Worm (Caenorhabditis elegans): ENCODE measurements around the gene srv-27.
"Not testable (repeated sequence)": the region's sequence is repeated elsewhere in the genome, so short reads cannot be mapped to it uniquely, and the experiment has no call there.

The srv-27 gene

DNA sequence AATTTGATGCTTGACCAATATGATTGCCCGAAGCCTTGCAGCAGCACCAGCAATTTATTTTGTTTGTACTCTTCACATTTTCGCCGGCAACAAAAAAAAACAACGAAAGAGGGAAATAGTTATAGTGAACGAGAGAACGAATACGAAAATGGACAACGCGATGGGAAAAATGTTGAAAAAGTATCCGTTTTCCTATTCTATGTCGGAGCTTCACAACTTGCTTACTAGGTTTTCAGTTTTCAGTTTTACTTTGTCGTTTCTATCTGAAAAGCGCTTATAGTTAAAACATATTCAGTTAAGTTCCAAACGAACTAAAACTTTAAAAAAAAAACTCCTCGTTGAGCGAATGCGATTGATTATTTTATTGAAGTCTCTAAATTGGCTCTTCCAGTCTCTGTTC lies 30.0 kb upstream of the srv-27 start:
- TF ChIP-seq ztf-29 (GFP tag; IDR thresholded peaks at IDR 0.05), result no peak
- TF ChIP-seq T22C8.4 (GFP tag; IDR thresholded peaks at IDR 0.05), result no peak
- no peak for TF ChIP-seq klf-2 (GFP tag; conservative IDR thresholded peaks at IDR 0.05)
- TF ChIP-seq cog-1 (tag; optimal IDR thresholded peaks at IDR 0.05), result no peak
- no peak for TF ChIP-seq tab-1 (GFP tag; IDR thresholded peaks at IDR 0.05)
- TF ChIP-seq ztf-23 (GFP tag; IDR thresholded peaks at IDR 0.05), result no peak
- TF ChIP-seq flt-1 (GFP tag; IDR thresholded peaks at IDR 0.05), result no peak
- TF ChIP-seq ref-1 (GFP tag; conservative IDR thresholded peaks at IDR 0.05), result no peak

DNA sequence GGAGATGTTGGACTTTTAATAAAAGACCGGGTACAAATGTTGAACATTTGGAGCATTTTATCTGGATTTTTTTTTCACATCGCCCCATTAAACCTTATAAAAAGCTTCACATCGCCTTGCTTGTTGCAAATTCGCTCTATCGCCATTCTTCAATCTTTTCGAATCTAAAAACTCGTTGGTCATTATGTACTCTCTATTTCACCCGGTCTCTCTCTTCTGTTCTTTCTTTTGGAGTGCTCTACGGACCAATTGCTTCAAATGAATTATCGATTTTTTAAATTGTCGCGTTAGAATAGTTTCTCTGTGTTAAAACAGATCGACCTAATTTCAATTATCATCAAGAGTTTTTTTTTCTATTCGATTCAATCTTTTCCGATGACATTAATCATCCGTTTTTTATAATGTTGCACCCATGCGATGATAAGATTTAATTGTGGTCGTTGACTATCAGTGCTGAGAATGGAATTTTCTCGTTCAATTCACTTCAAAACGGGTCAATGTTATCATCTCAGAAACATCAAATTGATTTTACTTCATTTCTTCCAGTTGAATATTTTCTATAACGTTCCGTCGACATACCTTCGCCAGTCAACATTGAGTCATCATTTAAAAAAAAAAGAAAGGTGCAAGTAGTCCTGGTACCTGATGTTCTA lies 29.3 kb upstream of the srv-27 start:
- TF ChIP-seq cog-1 (tag; optimal IDR thresholded peaks at IDR 0.05) (no peak), ztf-23 (GFP tag; IDR thresholded peaks at IDR 0.05) (no peak), ref-1 (GFP tag; conservative IDR thresholded peaks at IDR 0.05) (no peak), T22C8.4 (GFP tag; IDR thresholded peaks at IDR 0.05) (no peak), med-1 (GFP tag; optimal IDR thresholded peaks at IDR 0.05; ENCODE audit: insufficient read depth) (no peak), flt-1 (GFP tag; IDR thresholded peaks at IDR 0.05) (no peak), tab-1 (GFP tag; IDR thresholded peaks at IDR 0.05) (no peak), klf-2 (GFP tag; conservative IDR thresholded peaks at IDR 0.05) (no peak), ztf-29 (GFP tag; IDR thresholded peaks at IDR 0.05) (no peak)

DNA sequence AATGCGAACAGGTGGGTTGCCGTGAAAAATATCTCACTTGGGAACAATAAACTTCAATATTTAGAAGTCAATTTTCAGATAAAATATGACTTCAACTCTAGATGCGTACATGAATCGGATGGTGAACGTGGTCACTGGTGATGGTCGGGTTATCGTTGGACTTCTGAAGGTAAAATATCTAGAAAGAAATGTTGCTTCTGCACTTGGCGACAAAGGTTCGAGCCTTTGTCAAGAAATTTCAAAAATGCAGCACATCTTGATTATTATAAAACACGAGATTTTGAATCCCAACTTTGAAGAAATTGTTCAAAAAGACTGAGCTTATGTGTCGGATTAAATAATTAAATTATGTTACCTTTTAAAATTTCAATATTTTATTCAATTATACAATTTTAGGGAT lies 28.3 kb upstream of the srv-27 start, which contains the start of gene lsm-8:
TSS of gene lsm-8 (plus strand) at position 79 of the 400 bp plus-strand sequence.
- no peak for TF ChIP-seq cog-1 (tag; optimal IDR thresholded peaks at IDR 0.05)
- no peak for TF ChIP-seq ztf-23 (GFP tag; IDR thresholded peaks at IDR 0.05)
- no peak for TF ChIP-seq ref-1 (GFP tag; conservative IDR thresholded peaks at IDR 0.05)
- TF ChIP-seq T22C8.4 (GFP tag; IDR thresholded peaks at IDR 0.05), result no peak
- TF ChIP-seq flt-1 (GFP tag; IDR thresholded peaks at IDR 0.05), result no peak
- TF ChIP-seq tab-1 (GFP tag; IDR thresholded peaks at IDR 0.05), result no peak
- TF ChIP-seq klf-2 (GFP tag; conservative IDR thresholded peaks at IDR 0.05), result no peak
- no peak for TF ChIP-seq ztf-29 (GFP tag; IDR thresholded peaks at IDR 0.05)

DNA sequence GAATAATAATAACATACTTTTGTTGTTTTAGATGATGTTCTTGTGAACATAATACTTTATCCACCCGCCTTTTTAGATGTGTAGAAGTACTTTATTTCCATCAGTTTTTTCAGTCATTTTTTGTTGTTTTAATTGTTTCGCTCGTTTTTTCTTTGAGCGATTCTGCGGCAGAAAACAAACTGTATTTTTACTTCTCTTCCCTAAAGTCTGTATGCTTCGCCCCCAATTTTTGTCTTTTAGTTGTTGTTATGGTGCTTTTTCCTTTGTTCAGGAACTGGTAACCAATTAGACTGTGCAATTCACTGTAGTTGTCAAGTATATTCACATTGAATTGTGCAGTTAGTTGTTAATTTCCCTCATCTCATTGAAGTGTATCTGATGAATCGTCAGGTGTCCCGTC lies 27.6 kb upstream of the srv-27 start:
- TF ChIP-seq med-1 (GFP tag; optimal IDR thresholded peaks at IDR 0.05; ENCODE audit: insufficient read depth) (no peak), T22C8.4 (GFP tag; IDR thresholded peaks at IDR 0.05) (no peak), ztf-23 (GFP tag; IDR thresholded peaks at IDR 0.05) (no peak), flt-1 (GFP tag; IDR thresholded peaks at IDR 0.05) (no peak), klf-2 (GFP tag; conservative IDR thresholded peaks at IDR 0.05) (no peak), cog-1 (tag; optimal IDR thresholded peaks at IDR 0.05) (no peak), tab-1 (GFP tag; IDR thresholded peaks at IDR 0.05) (no peak), ztf-29 (GFP tag; IDR thresholded peaks at IDR 0.05) (no peak)

DNA sequence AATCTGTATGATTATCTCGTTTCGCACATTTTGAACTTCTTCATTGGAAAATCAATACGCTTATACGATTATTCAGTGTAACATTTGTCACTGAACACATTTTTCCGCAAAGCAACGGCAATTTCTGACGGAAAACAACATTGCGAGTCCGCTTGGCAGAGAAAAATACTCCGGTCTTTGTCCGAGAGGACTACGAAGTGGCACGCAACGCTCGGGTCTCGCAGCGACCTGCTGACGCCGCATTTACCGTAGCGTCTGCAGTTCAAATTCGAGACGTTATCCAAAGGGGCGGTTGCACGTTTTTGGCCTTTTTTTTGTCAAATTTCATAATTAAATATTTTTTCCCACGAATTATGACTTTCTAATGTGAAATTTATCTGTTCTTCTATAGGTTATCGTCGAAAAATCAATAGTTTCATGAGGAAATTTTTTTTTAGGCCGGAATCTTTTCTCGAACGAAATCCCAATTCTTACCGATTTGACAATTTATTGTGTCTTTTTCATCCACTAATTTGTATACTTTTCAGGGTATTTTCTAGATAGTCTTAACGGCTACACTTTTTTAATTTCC lies 25.6 kb upstream of the srv-27 start, which contains the start of gene sqd-1:
TSS of gene sqd-1 (plus strand) at position 521 of the 571 bp plus-strand sequence.
- TF ChIP-seq T22C8.4 (GFP tag; IDR thresholded peaks at IDR 0.05) (no peak), ztf-23 (GFP tag; IDR thresholded peaks at IDR 0.05) (peak; percentile 85), ztf-29 (GFP tag; IDR thresholded peaks at IDR 0.05) (no peak), med-1 (GFP tag; optimal IDR thresholded peaks at IDR 0.05; ENCODE audit: insufficient read depth) (no peak), tab-1 (GFP tag; IDR thresholded peaks at IDR 0.05) (no peak), klf-2 (GFP tag; conservative IDR thresholded peaks at IDR 0.05) (no peak), flt-1 (GFP tag; IDR thresholded peaks at IDR 0.05) (peak; percentile 78), cog-1 (tag; optimal IDR thresholded peaks at IDR 0.05) (peak; percentile 60)

DNA sequence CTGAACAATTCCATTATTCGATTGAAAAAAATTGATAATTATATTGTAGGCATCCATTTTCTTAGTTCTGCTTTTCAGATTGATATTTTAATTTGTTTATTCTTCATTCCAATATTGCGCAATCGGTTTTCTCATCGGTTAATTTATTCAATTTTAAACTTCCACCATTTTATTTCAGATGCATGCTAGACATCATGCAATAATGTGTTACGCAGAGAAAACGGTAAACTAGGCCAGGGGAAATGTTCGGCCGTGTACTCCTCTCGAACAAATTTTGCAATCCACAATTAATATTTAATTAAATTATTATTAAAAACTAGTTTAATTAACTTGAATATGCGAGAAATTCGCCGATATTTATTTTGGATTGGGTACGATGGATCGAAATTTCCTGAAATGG lies 23.5 kb upstream of the srv-27 start, which contains the start of gene Y73B6BL.29:
TSS of gene Y73B6BL.29 (plus strand) at position 263 of the 400 bp plus-strand sequence.
- TF ChIP-seq klf-2 (GFP tag; conservative IDR thresholded peaks at IDR 0.05) (0 out of 2 replicates have a peak, but pooled peaks have one; percentile 60), ztf-23 (GFP tag; IDR thresholded peaks at IDR 0.05) (peak; percentile 67; the same call in 1 of the 2 replicates), flt-1 (GFP tag; IDR thresholded peaks at IDR 0.05) (peak; percentile 62; the same call in 1 of the 2 replicates), T22C8.4 (GFP tag; IDR thresholded peaks at IDR 0.05) (peak; percentile 38; the same call in 1 of the 2 replicates), cog-1 (tag; optimal IDR thresholded peaks at IDR 0.05) (peak; percentile 76), tab-1 (GFP tag; IDR thresholded peaks at IDR 0.05) (no peak)

DNA sequence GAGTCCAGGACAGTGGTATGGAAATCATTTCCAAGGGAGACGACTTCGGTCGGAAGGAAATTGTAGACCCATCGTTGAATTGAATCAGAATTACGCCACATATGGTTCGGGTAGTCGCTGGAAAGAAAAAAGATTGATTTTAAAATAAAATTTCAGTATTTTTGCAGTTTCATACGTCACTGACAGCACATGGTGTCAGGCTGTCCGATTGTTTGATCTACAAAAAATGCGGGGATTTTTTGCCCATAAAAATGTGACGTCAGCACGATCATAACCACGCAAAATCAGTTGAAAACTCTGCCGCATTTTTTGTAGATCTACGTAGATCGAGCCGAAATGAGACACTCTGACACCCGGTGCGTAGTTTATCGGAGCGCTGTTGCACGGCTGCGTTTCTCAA lies 19.2 kb upstream of the srv-27 start, which contains the start of gene Y73B6BL.12:
TSS of gene Y73B6BL.12 (minus strand) at position 101 of the 400 bp plus-strand sequence.
- TF ChIP-seq ref-1 (GFP tag; conservative IDR thresholded peaks at IDR 0.05); T22C8.4 (GFP tag; IDR thresholded peaks at IDR 0.05); flt-1 (GFP tag; IDR thresholded peaks at IDR 0.05): not testable (repeated sequence)

DNA sequence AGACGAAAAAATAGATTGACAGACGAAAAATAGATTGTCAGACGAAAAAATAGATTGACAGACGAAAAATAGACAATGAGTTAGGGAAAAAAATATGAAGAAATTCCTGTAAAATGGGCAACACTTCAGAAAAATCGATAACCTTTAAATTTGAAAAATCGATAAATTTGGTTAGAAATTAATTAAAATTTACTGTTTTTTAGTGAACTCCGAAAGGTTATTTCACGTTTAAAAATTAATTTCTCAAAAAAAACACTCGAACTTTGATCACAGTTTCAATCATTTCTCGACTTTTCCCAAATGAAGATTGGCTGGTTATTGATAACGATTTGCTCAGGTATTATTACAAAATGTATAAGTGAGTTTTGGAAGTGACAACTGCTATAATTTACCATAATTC lies 9.3 kb upstream of the srv-27 start, which contains the start of gene csp-2:
TSS of gene csp-2 (plus strand) at position 301 of the 400 bp plus-strand sequence.
- TF ChIP-seq ztf-23 (GFP tag; IDR thresholded peaks at IDR 0.05) (no peak), flt-1 (GFP tag; IDR thresholded peaks at IDR 0.05) (no peak), ztf-29 (GFP tag; IDR thresholded peaks at IDR 0.05) (no peak), med-1 (GFP tag; optimal IDR thresholded peaks at IDR 0.05; ENCODE audit: insufficient read depth) (no peak), tab-1 (GFP tag; IDR thresholded peaks at IDR 0.05) (no peak), ref-1 (GFP tag; conservative IDR thresholded peaks at IDR 0.05) (no peak), cog-1 (tag; optimal IDR thresholded peaks at IDR 0.05) (no peak), T22C8.4 (GFP tag; IDR thresholded peaks at IDR 0.05) (no peak), klf-2 (GFP tag; conservative IDR thresholded peaks at IDR 0.05) (no peak)

DNA sequence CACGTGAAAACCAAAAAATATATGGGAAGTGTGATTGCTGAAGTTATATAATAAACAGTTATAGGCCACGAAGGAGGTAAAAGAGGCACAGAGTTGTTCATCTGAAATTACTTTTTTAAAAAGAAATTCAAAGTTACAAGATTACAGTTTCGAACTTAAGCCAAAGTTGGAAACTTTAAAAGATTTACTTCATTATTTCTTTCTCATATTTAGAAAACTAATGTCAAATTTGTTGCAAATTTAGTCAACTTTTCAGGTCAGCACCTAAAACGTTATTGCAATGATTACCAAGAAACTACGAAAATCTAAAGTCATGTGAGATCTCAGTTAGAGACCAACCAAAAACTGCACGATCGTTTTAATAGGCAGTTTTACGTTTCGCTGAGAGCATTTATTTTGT lies 5.5 kb upstream of the srv-27 start, which contains the start of gene srv-25:
TSS of gene srv-25 (minus strand) at position 101 of the 400 bp plus-strand sequence.
- TF ChIP-seq ref-1 (GFP tag; conservative IDR thresholded peaks at IDR 0.05) (no peak), tab-1 (GFP tag; IDR thresholded peaks at IDR 0.05) (no peak), med-1 (GFP tag; optimal IDR thresholded peaks at IDR 0.05; ENCODE audit: insufficient read depth) (no peak), klf-2 (GFP tag; conservative IDR thresholded peaks at IDR 0.05) (no peak), ztf-23 (GFP tag; IDR thresholded peaks at IDR 0.05) (no peak), flt-1 (GFP tag; IDR thresholded peaks at IDR 0.05) (no peak)

Data from whole organism, midembryonic.